Worm (Caenorhabditis elegans) whole organism, L4 larva: ENCODE results near the gene F53H2.1.
A peak's percentile ranks its signal among the peaks of the same experiment; 100 is the strongest.
"Not testable (repeated sequence)": the region's sequence is repeated elsewhere in the genome, so short reads cannot be mapped to it uniquely, and the experiment has no call there.

ENCODE experiments used
- D1046.2 ChIP-seq: fragments of 200-800 bp; sonication (Bioruptor generic); IDR thresholded peaks from 2 replicates; pipeline ENCODE4 v1.3.6; 2022; ENCODE audit warnings: missing genetic modification characterization, missing compliant biosample characterization
- F10B5.3 ChIP-seq: sonication (generic microtip); optimal IDR thresholded peaks from 2 replicates; lab custom pipeline; 2016; ENCODE audit warnings: mild to moderate bottlenecking, missing genetic modification characterization, missing compliant biosample characterization
- F44E2.7 ChIP-seq: fragments of 200-800 bp; sonication (Bioruptor generic); IDR thresholded peaks from 2 replicates; pipeline ENCODE4 v2.1.2; 2022; ENCODE audit warnings: missing genetic modification characterization, missing compliant biosample characterization
- F49E8.2 ChIP-seq: sonication (generic microtip); optimal IDR thresholded peaks from 2 replicates; lab custom pipeline; 2016; ENCODE audit warnings: missing compliant biosample characterization, mild to moderate bottlenecking, missing genetic modification characterization, borderline replicate concordance
- Y5F2A.4 ChIP-seq: fragments of 200-800 bp; sonication (Bioruptor generic); optimal IDR thresholded peaks from 2 replicates; lab custom pipeline; 2018; ENCODE audit warnings: mild to moderate bottlenecking, missing genetic modification characterization, missing compliant biosample characterization
- Y75B8A.6 ChIP-seq: fragments of 200-800 bp; sonication (Bioruptor generic); IDR thresholded peaks from 2 replicates; pipeline ENCODE4 v1.3.6; 2022; ENCODE audit warnings: missing genetic modification reagents, missing genetic modification characterization, missing compliant biosample characterization
- aha-1 ChIP-seq: fragments of 150-350 bp; peaks from one replicate; lab custom pipeline; 2014; ENCODE audit warnings: missing biosample characterization, missing genetic modification characterization
- aly-2 ChIP-seq: sonication (generic microtip); optimal IDR thresholded peaks from 2 replicates; lab custom pipeline; 2018; ENCODE audit warnings: missing biosample characterization, missing genetic modification characterization
- ama-1 ChIP-seq: fragments of 150-350 bp; optimal IDR thresholded peaks from 2 replicates; lab custom pipeline; 2014; ENCODE audit warnings: inconsistent platforms, mixed read lengths
- ceh-28 ChIP-seq: fragments of 150-350 bp; optimal IDR thresholded peaks from 2 replicates; lab custom pipeline; 2014; ENCODE audit warnings: missing biosample characterization, missing genetic modification reagents, missing genetic modification characterization
- ceh-44 ChIP-seq: fragments of 200-800 bp; sonication (Bioruptor generic); IDR thresholded peaks from 2 replicates; pipeline ENCODE4 v1.3.6; 2022; ENCODE audit warnings: missing genetic modification reagents, missing genetic modification characterization, missing compliant biosample characterization
- ctbp-1 ChIP-seq: fragments of 200-800 bp; sonication (Bioruptor generic); IDR thresholded peaks from 2 replicates; pipeline ENCODE4 v1.3.6; 2022; ENCODE audit warnings: missing genetic modification reagents, missing genetic modification characterization, missing compliant biosample characterization
- daf-16 ChIP-seq, 3 experiments: sonication (generic microtip); optimal IDR thresholded peaks; 2 replicates each; lab custom pipeline; 2016 to 2017; ENCODE audit warnings: missing genetic modification characterization in 3 of 3, missing genetic modification reagents in 3 of 3, mild to moderate bottlenecking in 2 of 3, missing compliant biosample characterization in 2 of 3, missing biosample characterization in 1 of 3, moderate library complexity in 1 of 3
- daf-8 ChIP-seq: fragments of 200-800 bp; sonication (Bioruptor generic); IDR thresholded peaks from 2 replicates; pipeline ENCODE4 v1.3.6; 2022; ENCODE audit warnings: missing genetic modification characterization, missing compliant biosample characterization
- dmd-9 ChIP-seq: fragments of 200-800 bp; sonication (Bioruptor generic); IDR thresholded peaks from 2 replicates; pipeline ENCODE4 v1.3.6; 2022; ENCODE audit warnings: missing genetic modification reagents, missing genetic modification characterization, missing compliant biosample characterization
- duxl-1 ChIP-seq: sonication (generic microtip); optimal IDR thresholded peaks from 2 replicates; lab custom pipeline; 2016; ENCODE audit warnings: mild to moderate bottlenecking, missing genetic modification characterization, moderate library complexity, missing compliant biosample characterization; ENCODE audit not compliant: poor library complexity
- dve-1 ChIP-seq: sonication (generic microtip); optimal IDR thresholded peaks from 2 replicates; lab custom pipeline; 2017; ENCODE audit warnings: antibody characterized with exemption, mild to moderate bottlenecking, missing genetic modification characterization, missing compliant biosample characterization; ENCODE audit not compliant: insufficient read depth
- hif-1 ChIP-seq, 2 experiments: sonication (generic microtip); optimal IDR thresholded peaks; 2 replicates each; lab custom pipeline; 2016 to 2017; ENCODE audit warnings: missing compliant biosample characterization in 2 of 2, missing genetic modification characterization in 2 of 2, missing genetic modification reagents in 2 of 2, missing genotype in 2 of 2, mild to moderate bottlenecking in 1 of 2
- hlh-30 ChIP-seq: sonication (generic microtip); optimal IDR thresholded peaks from 2 replicates; lab custom pipeline; 2017; ENCODE audit warnings: antibody characterized with exemption, mild to moderate bottlenecking, missing genetic modification characterization, missing compliant biosample characterization; ENCODE audit not compliant: insufficient read depth
- hmg-1.1 ChIP-seq: fragments of 200-800 bp; sonication (Bioruptor generic); IDR thresholded peaks from 2 replicates; pipeline ENCODE4 v1.3.6; 2022; ENCODE audit warnings: missing genetic modification reagents, missing genetic modification characterization, missing compliant biosample characterization
- jun-1 ChIP-seq: fragments of 150-350 bp; optimal IDR thresholded peaks from 2 replicates; lab custom pipeline; 2014; ENCODE audit warnings: missing biosample characterization, missing genetic modification reagents, missing genetic modification characterization
- lin-15B ChIP-seq: fragments of 150-350 bp; sonication (generic microtip); optimal IDR thresholded peaks from 3 replicates; lab custom pipeline; 2014; ENCODE audit warnings: missing biosample characterization, missing genetic modification characterization
- mxl-2 ChIP-seq: fragments of 200-800 bp; sonication (Bioruptor generic); conservative IDR thresholded peaks from 2 replicates; pipeline ENCODE4 v1.3.6; 2022; ENCODE audit warnings: missing genetic modification reagents, missing genetic modification characterization, missing compliant biosample characterization
- nhr-10 ChIP-seq: fragments of 150-350 bp; optimal IDR thresholded peaks from 2 replicates; lab custom pipeline; 2014; ENCODE audit warnings: missing biosample characterization, missing genetic modification characterization
- nhr-111 ChIP-seq: fragments of 200-800 bp; sonication (Bioruptor generic); optimal IDR thresholded peaks from 2 replicates; lab custom pipeline; 2018; ENCODE audit warnings: mild to moderate bottlenecking, missing genetic modification characterization, missing compliant biosample characterization
- nhr-237 ChIP-seq: sonication (generic microtip); optimal IDR thresholded peaks from 2 replicates; lab custom pipeline; 2017; ENCODE audit warnings: missing biosample characterization, missing genetic modification characterization
- nhr-25 ChIP-seq: sonication (generic microtip); optimal IDR thresholded peaks from 2 replicates; lab custom pipeline; 2017; ENCODE audit warnings: missing genetic modification characterization, mild to moderate bottlenecking, missing compliant biosample characterization, antibody characterized with exemption, moderate library complexity, borderline replicate concordance; ENCODE audit not compliant: insufficient read depth
- nhr-28 ChIP-seq: fragments of 150-350 bp; optimal IDR thresholded peaks from 2 replicates; lab custom pipeline; 2014; ENCODE audit warnings: missing biosample characterization, missing genetic modification characterization
- nhr-6 ChIP-seq: fragments of 150-350 bp; optimal IDR thresholded peaks from 2 replicates; lab custom pipeline; 2014; ENCODE audit warnings: missing biosample characterization, missing genetic modification characterization
- nhr-77 ChIP-seq: fragments of 150-350 bp; optimal IDR thresholded peaks from 2 replicates; lab custom pipeline; 2014; ENCODE audit warnings: missing biosample characterization, missing genetic modification characterization
- pqm-1 ChIP-seq: sonication (generic microtip); optimal IDR thresholded peaks from 2 replicates; lab custom pipeline; 2017; ENCODE audit warnings: missing biosample characterization, missing genetic modification characterization
- set-16 ChIP-seq: fragments of 200-800 bp; sonication (Bioruptor generic); IDR thresholded peaks from 2 replicates; pipeline ENCODE4 v1.3.6; 2022; ENCODE audit warnings: missing genetic modification reagents, missing genetic modification characterization, missing compliant biosample characterization
- spr-3 ChIP-seq: fragments of 200-800 bp; sonication (Bioruptor generic); optimal IDR thresholded peaks from 2 replicates; lab custom pipeline; 2018; ENCODE audit warnings: mild to moderate bottlenecking, missing genetic modification characterization, missing compliant biosample characterization
- tra-1 ChIP-seq: fragments of 200-800 bp; sonication (Bioruptor generic); IDR thresholded peaks from 2 replicates; pipeline ENCODE4 v1.3.6; 2022; ENCODE audit warnings: missing genetic modification reagents, missing genetic modification characterization, missing compliant biosample characterization
- unc-62 ChIP-seq, 3 experiments: fragments of 150-350 bp in 1 of 3; sonication (generic microtip); optimal IDR thresholded peaks in 2 of 3; peaks in 1 of 3; 1 replicate in 1 of 3; 2 replicates in 2 of 3; lab custom pipeline; 2014 to 2017; ENCODE audit warnings: missing biosample characterization in 3 of 3, missing genetic modification characterization in 3 of 3, missing genetic modification reagents in 3 of 3, missing genotype in 1 of 3
- vab-7 ChIP-seq: fragments of 200-800 bp; sonication (Bioruptor generic); IDR thresholded peaks from 2 replicates; pipeline ENCODE4 v1.3.6; 2022; ENCODE audit warnings: missing genetic modification reagents, missing genetic modification characterization, missing compliant biosample characterization
- zfp-3 ChIP-seq: fragments of 200-800 bp; sonication (Bioruptor generic); conservative IDR thresholded peaks from 2 replicates; pipeline ENCODE4 v1.3.6; 2022; ENCODE audit warnings: missing genetic modification reagents, missing genetic modification characterization, missing compliant biosample characterization

Gene F53H2.1

ce11 chrV:20366839-20367238 lies 20.7 kb upstream of the F53H2.1 start, which contains the start of gene K02E2.8:
Gene K02E2.8 (minus strand): TSS chrV:20366939.
- peak; percentile 6 for TF ChIP-seq aha-1 (tag; lab: Kevin White, UChicago)
- no peak for TF ChIP-seq hmg-1.1 (GFP tag; lab: Robert Waterston, UW)

ce11 chrV:20369153-20369552 lies 18.4 kb upstream of the F53H2.1 start, which contains the start of gene srh-177:
Gene srh-177 (minus strand): TSS chrV:20369253.
- not testable (repeated sequence) for TF ChIP-seq ceh-44 (GFP tag; lab: Robert Waterston, UW); F10B5.3 (tag; lab: Kevin White, UChicago); zfp-3 (GFP tag; lab: Robert Waterston, UW)

- peak; percentile 60 for TF ChIP-seq nhr-28 (tag; lab: Kevin White, UChicago)
- no peak for TF ChIP-seq ceh-28 (tag; lab: Kevin White, UChicago)
- TF ChIP-seq dve-1 (tag; lab: Kevin White, UChicago): peak; percentile 30
- no peak for TF ChIP-seq daf-16 (GFP tag; optimal IDR thresholded peaks at IDR 0.05; lab: Kevin White, UChicago)
- peak; percentile 67 for TF ChIP-seq daf-16 (tag; optimal IDR thresholded peaks at IDR 0.05; lab: Kevin White, UChicago)
- TF ChIP-seq lin-15B (tag; lab: Kevin White, UChicago): no peak
- peak; percentile 34 for TF ChIP-seq nhr-77 (tag; lab: Kevin White, UChicago)
- TF ChIP-seq pqm-1: peak; percentile 52
Observed at ce11 chrV:20374484-20374883, 13.0 kb upstream of the F53H2.1 start.

ce11 chrV:20375236-20375635 lies 12.3 kb upstream of the F53H2.1 start, which contains the start of gene ins-35:
Gene ins-35 (plus strand): TSS chrV:20375536.
- TF ChIP-seq F44E2.7 (GFP tag; lab: Robert Waterston, UW): no peak
- TF ChIP-seq dve-1 (tag; lab: Kevin White, UChicago): no peak
- no peak for TF ChIP-seq hif-1 (tag; optimal IDR thresholded peaks at IDR 0.05; lab: Kevin White, UChicago)
- no peak for TF ChIP-seq F49E8.2
- no peak for TF ChIP-seq D1046.2 (GFP tag; lab: Robert Waterston, UW)
- TF ChIP-seq hlh-30 (tag; lab: Kevin White, UChicago): no peak
- no peak for TF ChIP-seq mxl-2 (GFP tag; lab: Robert Waterston, UW)
- no peak for TF ChIP-seq hmg-1.1 (GFP tag; lab: Robert Waterston, UW)
- TF ChIP-seq ctbp-1 (GFP tag; lab: Robert Waterston, UW): no peak
- no peak for TF ChIP-seq set-16 (GFP tag; lab: Robert Waterston, UW)
- no peak for TF ChIP-seq dmd-9
- no peak for TF ChIP-seq spr-3 (GFP tag; lab: Kevin White, UChicago)
- no peak for TF ChIP-seq tra-1 (GFP tag; lab: Robert Waterston, UW)
- no peak for TF ChIP-seq aly-2 (tag; lab: Kevin White, UChicago)
- no peak for TF ChIP-seq nhr-10 (tag; lab: Kevin White, UChicago)
- TF ChIP-seq zfp-3 (GFP tag; lab: Robert Waterston, UW): no peak

ce11 chrV:20376070-20376469 lies 11.4 kb upstream of the F53H2.1 start:
- TF ChIP-seq Y75B8A.6 (GFP tag; lab: Robert Waterston, UW) (no peak), unc-62 (GFP tag; optimal IDR thresholded peaks at IDR 0.05 in 1 of 2; lab: Kevin White, UChicago) (peak in 1 of 2 experiments; percentile 92), unc-62 (tag; optimal IDR thresholded peaks at IDR 0.05; lab: Kevin White, UChicago) (no peak)

ce11 chrV:20380320-20380719 lies 7.2 kb upstream of the F53H2.1 start, which contains the start of gene K02E2.6:
Gene K02E2.6 (plus strand): TSS chrV:20380561.
- TF ChIP-seq Y75B8A.6 (GFP tag; lab: Robert Waterston, UW) (no peak), aha-1 (tag; lab: Kevin White, UChicago) (no peak), nhr-111 (GFP tag; lab: Kevin White, UChicago) (no peak), ama-1 (lab: Kevin White, UChicago) (no peak), duxl-1 (tag; lab: Kevin White, UChicago) (peak; percentile 91), unc-62 (GFP tag; optimal IDR thresholded peaks at IDR 0.05 in 1 of 2; lab: Kevin White, UChicago) (no peak), unc-62 (tag; optimal IDR thresholded peaks at IDR 0.05; lab: Kevin White, UChicago) (no peak), daf-8 (GFP tag; lab: Robert Waterston, UW) (no peak), set-16 (GFP tag; lab: Robert Waterston, UW) (no peak), jun-1 (tag; lab: Kevin White, UChicago) (no peak), F10B5.3 (tag; lab: Kevin White, UChicago) (no peak), vab-7 (GFP tag; lab: Robert Waterston, UW) (no peak), Y5F2A.4 (no peak), nhr-237 (no peak), hlh-30 (tag; lab: Kevin White, UChicago) (peak; percentile 54), nhr-25 (tag; lab: Kevin White, UChicago) (no peak), daf-16 (GFP tag; optimal IDR thresholded peaks at IDR 0.05; lab: Kevin White, UChicago) (no peak), daf-16 (tag; optimal IDR thresholded peaks at IDR 0.05; lab: Kevin White, UChicago) (peak; percentile 6), nhr-6 (tag; lab: Kevin White, UChicago) (no peak), F44E2.7 (GFP tag; lab: Robert Waterston, UW) (no peak)
